Worm (Caenorhabditis elegans) whole organism, early embryonic: ENCODE measurements around the gene lnkn-1.

Source experiments
- ama-1 ChIP-seq: fragments of 150-350 bp; optimal IDR thresholded peaks from 2 replicates; lab custom pipeline; 2014
- hmg-4 ChIP-seq: fragments of 200-800 bp; sonication (Bioruptor generic); optimal IDR thresholded peaks from 2 replicates; lab custom pipeline; 2018; ENCODE audit warnings: mild to moderate bottlenecking, missing genetic modification characterization, missing compliant biosample characterization

DNA sequence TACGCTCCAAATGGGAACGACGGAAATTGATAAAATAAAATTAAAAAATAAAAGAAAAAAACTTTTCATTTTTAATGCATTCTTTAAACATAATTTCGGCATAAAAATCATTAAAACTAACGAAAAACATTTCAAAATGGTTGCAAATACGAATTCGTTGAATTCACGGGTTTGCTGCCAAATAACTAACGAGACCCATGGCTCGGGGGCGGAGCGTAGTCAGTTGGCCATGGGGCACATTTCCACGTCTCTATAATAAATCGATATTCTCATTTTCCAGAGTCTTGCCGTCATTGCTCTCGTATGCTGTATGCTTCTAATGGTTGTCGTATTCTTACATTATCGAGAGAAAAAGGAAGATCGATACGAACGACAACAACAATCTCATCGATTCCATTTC lies 3.4 kb downstream of the lnkn-1 start, which contains the start of gene ZK637.4:
- TF ChIP-seq hmg-4: no peak
- no peak for TF ChIP-seq ama-1 (lab: Kevin White, UChicago)
